Worm (Caenorhabditis elegans) whole organism, young adult: ENCODE results near the gene sptl-3.

Experiments used
- B0019.2 ChIP-seq: fragments of 200-800 bp; sonication (Bioruptor generic); conservative IDR thresholded peaks from 2 replicates; pipeline ENCODE4 v1.3.6; 2022; ENCODE audit warnings: missing genetic modification reagents, missing genetic modification characterization, missing compliant biosample characterization
- F10E7.11 ChIP-seq: sonication (generic microtip); optimal IDR thresholded peaks from 2 replicates; lab custom pipeline; 2017; ENCODE audit warnings: mild to moderate bottlenecking, missing genetic modification characterization, moderate library complexity, missing compliant biosample characterization
- F57C9.4 ChIP-seq: sonication (generic microtip); optimal IDR thresholded peaks from 2 replicates; lab custom pipeline; 2017; ENCODE audit warnings: mild to moderate bottlenecking, missing genetic modification characterization, missing compliant biosample characterization
- Y53F4B.3 ChIP-seq: fragments of 200-800 bp; sonication (Bioruptor generic); IDR thresholded peaks from 2 replicates; pipeline ENCODE4 v1.3.6; 2022; ENCODE audit warnings: missing genetic modification reagents, missing genetic modification characterization, missing compliant biosample characterization
- Y53G8AR.9 ChIP-seq: fragments of 200-800 bp; sonication (Bioruptor generic); conservative IDR thresholded peaks from 2 replicates; pipeline ENCODE4 v1.3.6; 2022; ENCODE audit warnings: missing genetic modification reagents, missing genetic modification characterization, missing compliant biosample characterization
- Y56A3A.18 ChIP-seq: fragments of 200-800 bp; sonication (Bioruptor generic); IDR thresholded peaks from 2 replicates; pipeline ENCODE4 v1.3.6; 2022; ENCODE audit warnings: missing genetic modification reagents, missing genetic modification characterization, missing compliant biosample characterization
- Y95B8A.8 ChIP-seq: fragments of 200-800 bp; sonication (Bioruptor generic); IDR thresholded peaks from 2 replicates; pipeline ENCODE4 v1.3.6; 2022; ENCODE audit warnings: missing genetic modification reagents, missing genetic modification characterization, missing compliant biosample characterization
- ZK185.1 ChIP-seq: sonication (generic microtip); optimal IDR thresholded peaks from 2 replicates; lab custom pipeline; 2016; ENCODE audit warnings: mild to moderate bottlenecking, missing genetic modification characterization, missing compliant biosample characterization; ENCODE audit not compliant: poor library complexity, severe bottlenecking
- ama-1 ChIP-seq, 3 experiments: fragments of 150-350 bp in 1 of 3; sonication (generic microtip) in 2 of 3; optimal IDR thresholded peaks; 2 replicates each; lab custom pipeline; 2014 to 2018; ENCODE audit warnings: missing biosample characterization in 2 of 3, missing genetic modification characterization in 2 of 3, missing genetic modification reagents in 2 of 3
- aptf-2 ChIP-seq: fragments of 200-800 bp; sonication (Bioruptor generic); conservative IDR thresholded peaks from 2 replicates; pipeline ENCODE4 v1.3.6; 2022; ENCODE audit warnings: missing genetic modification reagents, missing genetic modification characterization, missing compliant biosample characterization
- aptf-3 ChIP-seq: fragments of 200-800 bp; sonication (Bioruptor generic); IDR thresholded peaks from 2 replicates; pipeline ENCODE4 v1.3.6; 2022; ENCODE audit warnings: missing genetic modification characterization, missing compliant biosample characterization
- attf-5 ChIP-seq: fragments of 200-800 bp; sonication (Bioruptor generic); optimal IDR thresholded peaks from 2 replicates; lab custom pipeline; 2018; ENCODE audit warnings: mild to moderate bottlenecking, missing genetic modification characterization, missing compliant biosample characterization
- bed-2 ChIP-seq: fragments of 200-800 bp; sonication (Bioruptor generic); IDR thresholded peaks from 2 replicates; pipeline ENCODE4 v1.3.6; 2022; ENCODE audit warnings: missing genetic modification reagents, missing genetic modification characterization, missing compliant biosample characterization
- ceh-91 ChIP-seq: fragments of 200-800 bp; sonication (Bioruptor generic); IDR thresholded peaks from 2 replicates; pipeline ENCODE4 v1.3.6; 2022; ENCODE audit warnings: missing genetic modification reagents, missing genetic modification characterization, missing compliant biosample characterization
- hmg-1.2 ChIP-seq: fragments of 200-800 bp; sonication (Bioruptor generic); IDR thresholded peaks from 2 replicates; pipeline ENCODE4 v1.3.6; 2022; ENCODE audit warnings: missing genetic modification reagents, missing genetic modification characterization, missing compliant biosample characterization
- lag-1 ChIP-seq: fragments of 200-800 bp; sonication (Bioruptor generic); IDR thresholded peaks from 2 replicates; pipeline ENCODE4 v1.3.6; 2022; ENCODE audit warnings: missing genetic modification reagents, missing genetic modification characterization, missing compliant biosample characterization
- lsl-1 ChIP-seq: fragments of 200-800 bp; sonication (Bioruptor generic); optimal IDR thresholded peaks from 2 replicates; lab custom pipeline; 2018; ENCODE audit warnings: mild to moderate bottlenecking, missing genetic modification characterization, moderate library complexity, missing compliant biosample characterization
- lsy-27 ChIP-seq: sonication (generic microtip); optimal IDR thresholded peaks from 2 replicates; lab custom pipeline; 2017; ENCODE audit warnings: missing genetic modification characterization, mild to moderate bottlenecking, missing compliant biosample characterization, antibody characterized with exemption, missing genotype, borderline replicate concordance; ENCODE audit not compliant: insufficient read depth
- madf-8 ChIP-seq: fragments of 200-800 bp; sonication (Bioruptor generic); conservative IDR thresholded peaks from 2 replicates; pipeline ENCODE4 v1.3.6; 2022; ENCODE audit warnings: missing genetic modification reagents, missing genetic modification characterization, missing compliant biosample characterization
- mcd-1 ChIP-seq: fragments of 200-800 bp; sonication (Bioruptor generic); IDR thresholded peaks from 2 replicates; pipeline ENCODE4 v1.3.6; 2022; ENCODE audit warnings: missing genetic modification reagents, missing genetic modification characterization, missing compliant biosample characterization
- mel-28 ChIP-seq: sonication (generic microtip); optimal IDR thresholded peaks from 2 replicates; lab custom pipeline; 2016; ENCODE audit warnings: borderline replicate concordance, mild to moderate bottlenecking, missing genetic modification characterization, missing compliant biosample characterization
- nhr-120 ChIP-seq: fragments of 200-800 bp; sonication (Bioruptor generic); IDR thresholded peaks from 2 replicates; pipeline ENCODE4 v1.3.6; 2022; ENCODE audit warnings: missing genetic modification characterization, missing compliant biosample characterization
- nhr-27 ChIP-seq: fragments of 200-800 bp; sonication (Bioruptor generic); optimal IDR thresholded peaks from 2 replicates; lab custom pipeline; 2018; ENCODE audit warnings: mild to moderate bottlenecking, missing genetic modification characterization, moderate library complexity, missing compliant biosample characterization
- nhr-90 ChIP-seq: sonication (generic microtip); optimal IDR thresholded peaks from 2 replicates; lab custom pipeline; 2016; ENCODE audit warnings: missing genotype, mild to moderate bottlenecking, missing genetic modification characterization, missing compliant biosample characterization
- pbrm-1 ChIP-seq: fragments of 200-800 bp; sonication (Bioruptor generic); IDR thresholded peaks from 2 replicates; pipeline ENCODE4 v1.3.6; 2022; ENCODE audit warnings: missing genetic modification reagents, missing genetic modification characterization, missing compliant biosample characterization
- pha-4 ChIP-seq: fragments of 150-350 bp; sonication (generic microtip); optimal IDR thresholded peaks from 2 replicates; lab custom pipeline; 2014; ENCODE audit warnings: missing biosample characterization, missing genetic modification reagents, missing genetic modification characterization
- sdz-38 ChIP-seq: sonication (generic microtip); optimal IDR thresholded peaks from 2 replicates; lab custom pipeline; 2016; ENCODE audit warnings: missing genotype, missing genetic modification characterization, missing compliant biosample characterization
- snpc-1.1 ChIP-seq: sonication (generic microtip); optimal IDR thresholded peaks from 2 replicates; lab custom pipeline; 2017; ENCODE audit warnings: missing genetic modification characterization, mild to moderate bottlenecking, missing compliant biosample characterization, antibody characterized with exemption, moderate library complexity, missing genotype, missing genetic modification reagents; ENCODE audit not compliant: insufficient read depth
- snpc-4 ChIP-seq, 5 experiments: fragments of 150-350 bp in 1 of 5; sonication (generic microtip) in 4 of 5; optimal IDR thresholded peaks; 2 replicates each; lab custom pipeline; 2014 to 2018; ENCODE audit warnings: missing genetic modification characterization in 5 of 5, missing biosample characterization in 3 of 5, antibody characterized with exemption in 2 of 5, mild to moderate bottlenecking in 2 of 5, missing compliant biosample characterization in 2 of 5, missing genotype in 2 of 5, moderate library complexity in 2 of 5, missing genetic modification reagents in 1 of 5
- tbx-9 ChIP-seq: sonication (generic microtip); optimal IDR thresholded peaks from 2 replicates; lab custom pipeline; 2016; ENCODE audit warnings: borderline replicate concordance, missing genetic modification characterization, inconsistent platforms, missing compliant biosample characterization
- tlf-1 ChIP-seq: fragments of 200-800 bp; sonication (Bioruptor generic); optimal IDR thresholded peaks from 2 replicates; lab custom pipeline; 2018; ENCODE audit warnings: mild to moderate bottlenecking, missing genetic modification characterization, missing compliant biosample characterization
- ztf-22 ChIP-seq: fragments of 200-800 bp; sonication (Bioruptor generic); optimal IDR thresholded peaks from 2 replicates; lab custom pipeline; 2018; ENCODE audit warnings: mild to moderate bottlenecking, missing genetic modification characterization, moderate library complexity, missing compliant biosample characterization
- ztf-25 ChIP-seq: fragments of 200-800 bp; sonication (Bioruptor generic); IDR thresholded peaks from 2 replicates; pipeline ENCODE4 v1.3.6; 2022; ENCODE audit warnings: missing genetic modification reagents, missing genetic modification characterization, missing compliant biosample characterization

Gene sptl-3

ce11 chrV:13931225-13931624 is 38.1 kb downstream of the sptl-3 start, which contains the start of gene C06B3.16:
Gene C06B3.16 (plus strand): TSS chrV:13931525.
- no peak for TF ChIP-seq lsy-27 (tag; lab: Kevin White, UChicago)
- no peak for TF ChIP-seq sdz-38 (tag; lab: Kevin White, UChicago)
- no peak for TF ChIP-seq Y95B8A.8 (GFP tag; lab: Robert Waterston, UW)
- no peak for TF ChIP-seq Y56A3A.18 (GFP tag; lab: Robert Waterston, UW)
- no peak for TF ChIP-seq B0019.2 (GFP tag; lab: Robert Waterston, UW)
- no peak for TF ChIP-seq aptf-2 (GFP tag; lab: Robert Waterston, UW)
- TF ChIP-seq Y53F4B.3 = no peak
- TF ChIP-seq, all 124 proteins: peak for 0

- TF ChIP-seq lsy-27 (tag; lab: Kevin White, UChicago) = no peak
- no peak for TF ChIP-seq F10E7.11 (tag; lab: Kevin White, UChicago)
- no peak for TF ChIP-seq Y53G8AR.9 (GFP tag; lab: Robert Waterston, UW)
- TF ChIP-seq ceh-91 (GFP tag; lab: Robert Waterston, UW) = no peak
- TF ChIP-seq mel-28 (tag; lab: Kevin White, UChicago) = no peak
- TF ChIP-seq pbrm-1 = no peak
- no peak for TF ChIP-seq snpc-4 (GFP tag; optimal IDR thresholded peaks at IDR 0.05; lab: Kevin White, UChicago)
- no peak for TF ChIP-seq snpc-4 (tag; optimal IDR thresholded peaks at IDR 0.05; lab: Kevin White, UChicago)
- no peak for TF ChIP-seq lag-1 (GFP tag; lab: Robert Waterston, UW)
- TF ChIP-seq pha-4 (tag; lab: Kevin White, UChicago) = no peak
- no peak for TF ChIP-seq hmg-1.2 (GFP tag; lab: Robert Waterston, UW)
- no peak for TF ChIP-seq ztf-22 (GFP tag; lab: Kevin White, UChicago)
These were observed 38.8 kb downstream of the sptl-3 start for ce11 chrV:13931952-13932351.

ce11 chrV:13934545-13934944 is 41.4 kb downstream of the sptl-3 start, which contains the start of gene R10D12.1:
Gene R10D12.1 (minus strand): TSS chrV:13934645.
- TF ChIP-seq ZK185.1 (no peak), nhr-90 (tag; lab: Kevin White, UChicago) (no peak), F57C9.4 (tag; lab: Kevin White, UChicago) (no peak), madf-8 (GFP tag; lab: Robert Waterston, UW) (no peak), ama-1 (optimal IDR thresholded peaks at IDR 0.05; lab: Kevin White, UChicago) (no peak), ama-1 (GFP tag; optimal IDR thresholded peaks at IDR 0.05; lab: Kevin White, UChicago) (no peak), attf-5 (GFP tag; lab: Kevin White, UChicago) (no peak), tlf-1 (GFP tag; lab: Kevin White, UChicago) (no peak)

ce11 chrV:13935423-13935822 is 42.3 kb downstream of the sptl-3 start:
- TF ChIP-seq lsl-1 (GFP tag; lab: Kevin White, UChicago) = no peak
- TF ChIP-seq nhr-27 = no peak
- TF ChIP-seq mcd-1 (GFP tag; lab: Robert Waterston, UW) = no peak
- TF ChIP-seq snpc-1.1 (tag; lab: Kevin White, UChicago) = no peak
- no peak for TF ChIP-seq aptf-3
- no peak for TF ChIP-seq nhr-120 (GFP tag; lab: Robert Waterston, UW)
- no peak for TF ChIP-seq ama-1 (optimal IDR thresholded peaks at IDR 0.05; lab: Kevin White, UChicago)
- TF ChIP-seq ama-1 (GFP tag; optimal IDR thresholded peaks at IDR 0.05; lab: Kevin White, UChicago) = no peak
- TF ChIP-seq tbx-9 (tag; lab: Kevin White, UChicago) = no peak
- TF ChIP-seq sdz-38 (tag; lab: Kevin White, UChicago) = no peak
- TF ChIP-seq bed-2 (GFP tag; lab: Robert Waterston, UW) = no peak
- no peak for TF ChIP-seq mel-28 (tag; lab: Kevin White, UChicago)
- no peak for TF ChIP-seq ztf-25 (GFP tag; lab: Robert Waterston, UW)
